Fruit fly (Drosophila melanogaster): Measurements from ENCODE around the gene CG12659.

The CG12659 gene

DNA sequence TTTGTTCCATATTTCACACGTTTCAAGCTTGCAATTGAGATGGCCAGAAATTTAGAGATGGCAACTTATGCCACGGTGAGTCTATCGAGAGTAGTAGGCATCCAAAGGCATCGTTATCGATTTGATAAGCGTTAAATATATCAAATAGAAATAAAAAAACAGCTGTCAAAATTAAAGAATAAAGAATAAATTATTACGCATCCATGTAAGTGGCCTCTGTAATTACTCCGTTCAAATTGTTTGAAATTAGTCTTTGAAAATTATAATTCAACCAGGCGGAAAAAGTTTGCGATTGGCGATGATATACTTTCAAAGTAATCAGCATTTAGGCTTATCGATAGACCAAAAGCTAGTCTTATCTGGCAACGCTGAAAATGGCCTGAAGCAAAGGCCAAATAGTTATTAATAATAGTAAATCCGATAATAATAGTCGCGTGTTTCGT, at the start of gene CG12659, which contains the start of gene Crag:
Gene CG12659 (minus strand): TSS at position 45 of the 443 bp plus-strand sequence.
Gene Crag (plus strand): TSS at position 347 of the 443 bp plus-strand sequence.
- peak; percentile 20 for TF ChIP-seq ovo (GFP tag; optimal IDR thresholded peaks at IDR 0.05)
- TF ChIP-seq cic (GFP tag; optimal IDR thresholded peaks at IDR 0.05): no peak
- TF ChIP-seq CG1620 (GFP tag; optimal IDR thresholded peaks at IDR 0.05): peak; percentile 10
- peak; percentile 60 for TF ChIP-seq toe (GFP tag; optimal IDR thresholded peaks at IDR 0.05)
- peak; percentile 19 for TF ChIP-seq Crg-1 (GFP tag; optimal IDR thresholded peaks at IDR 0.05)
- TF ChIP-seq bab1 (GFP tag; optimal IDR thresholded peaks at IDR 0.05): peak; percentile 9
- no peak for TF ChIP-seq Clk (GFP tag; optimal IDR thresholded peaks at IDR 0.05)
- peak; percentile 46 for TF ChIP-seq Mnt (GFP tag; optimal IDR thresholded peaks at IDR 0.05)
- peak; percentile 54 for TF ChIP-seq CG5204 (GFP tag; optimal IDR thresholded peaks at IDR 0.05)
- TF ChIP-seq kay (GFP tag; ENCODE audit: borderline replicate concordance): no peak

dm6 chrX:8640636-8641216, 49.2 kb upstream of the CG12659 start:
- TF ChIP-seq bab1 (GFP tag; optimal IDR thresholded peaks at IDR 0.05) (no peak), toe (GFP tag; optimal IDR thresholded peaks at IDR 0.05) (no peak), cic (GFP tag; optimal IDR thresholded peaks at IDR 0.05) (no peak), Crg-1 (GFP tag; optimal IDR thresholded peaks at IDR 0.05) (no peak)

DNA sequence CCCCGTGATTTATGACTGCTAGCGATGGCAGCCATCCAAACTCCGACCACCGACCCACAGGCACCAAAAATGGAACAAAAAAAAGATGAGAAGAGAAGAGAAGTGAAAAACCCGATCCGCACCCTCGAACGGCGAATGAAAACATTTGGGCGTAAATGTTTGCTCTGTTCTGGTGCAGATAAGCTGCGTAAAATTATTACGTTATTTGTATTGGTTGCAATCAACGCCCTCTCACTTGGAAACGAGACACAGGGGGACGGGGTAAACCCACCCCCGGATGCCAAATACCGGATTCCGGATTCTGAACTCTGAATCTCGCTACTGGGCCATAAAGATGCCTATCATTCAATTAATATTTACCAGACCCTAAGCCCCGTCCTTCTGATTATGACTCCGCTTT, 45.5 kb upstream of the CG12659 start:
- TF ChIP-seq CG33017 (tag; optimal IDR thresholded peaks at IDR 0.05) (no peak), tj (GFP tag; optimal IDR thresholded peaks at IDR 0.05) (no peak), kay (GFP tag; ENCODE audit: borderline replicate concordance) (no peak), pad (GFP tag; optimal IDR thresholded peaks at IDR 0.05) (no peak), toe (GFP tag; optimal IDR thresholded peaks at IDR 0.05) (no peak), Clk (GFP tag; optimal IDR thresholded peaks at IDR 0.05) (no peak), ovo (GFP tag; optimal IDR thresholded peaks at IDR 0.05) (no peak), CG5204 (GFP tag; optimal IDR thresholded peaks at IDR 0.05) (no peak), CG1620 (GFP tag; optimal IDR thresholded peaks at IDR 0.05) (no peak), CG7045 (GFP tag; optimal IDR thresholded peaks at IDR 0.05) (no peak)

dm6 chrX:8636114-8636929, 44.8 kb upstream of the CG12659 start:
- TF ChIP-seq toe (GFP tag; optimal IDR thresholded peaks at IDR 0.05) (no peak), CG1620 (GFP tag; optimal IDR thresholded peaks at IDR 0.05) (no peak), Hr96 (GFP tag; optimal IDR thresholded peaks at IDR 0.05) (no peak), Crg-1 (GFP tag; optimal IDR thresholded peaks at IDR 0.05) (no peak), CG7101 (tag; optimal IDR thresholded peaks at IDR 0.05) (no peak), pad (GFP tag; optimal IDR thresholded peaks at IDR 0.05) (no peak), CG11617 (GFP tag; optimal IDR thresholded peaks at IDR 0.05) (no peak), ovo (GFP tag; optimal IDR thresholded peaks at IDR 0.05) (no peak), Mnt (GFP tag; optimal IDR thresholded peaks at IDR 0.05) (no peak), CG33017 (tag; optimal IDR thresholded peaks at IDR 0.05) (no peak), bab1 (GFP tag; optimal IDR thresholded peaks at IDR 0.05) (no peak), tj (GFP tag; optimal IDR thresholded peaks at IDR 0.05) (no peak), Clk (GFP tag; optimal IDR thresholded peaks at IDR 0.05) (no peak), CG12768 (GFP tag; optimal IDR thresholded peaks at IDR 0.05) (no peak), cic (GFP tag; optimal IDR thresholded peaks at IDR 0.05) (no peak)

- no peak for TF ChIP-seq pad (GFP tag; optimal IDR thresholded peaks at IDR 0.05)
- no peak for TF ChIP-seq CG5204 (GFP tag; optimal IDR thresholded peaks at IDR 0.05)
- TF ChIP-seq Clk (GFP tag; optimal IDR thresholded peaks at IDR 0.05): no peak
- TF ChIP-seq Mnt (GFP tag; optimal IDR thresholded peaks at IDR 0.05): no peak
- TF ChIP-seq Crg-1 (GFP tag; optimal IDR thresholded peaks at IDR 0.05): no peak
- no peak for TF ChIP-seq CG14711 (tag; optimal IDR thresholded peaks at IDR 0.05)
- TF ChIP-seq cic (GFP tag; optimal IDR thresholded peaks at IDR 0.05): no peak
- no peak for TF ChIP-seq CG1620 (GFP tag; optimal IDR thresholded peaks at IDR 0.05)
- TF ChIP-seq ovo (GFP tag; optimal IDR thresholded peaks at IDR 0.05): no peak
- no peak for TF ChIP-seq CG33017 (tag; optimal IDR thresholded peaks at IDR 0.05)
- TF ChIP-seq kay (GFP tag; ENCODE audit: borderline replicate concordance): no peak
- TF ChIP-seq cnc (optimal IDR thresholded peaks at IDR 0.05): no peak
- TF ChIP-seq tj (GFP tag; optimal IDR thresholded peaks at IDR 0.05): no peak
- no peak for TF ChIP-seq CG7101 (tag; optimal IDR thresholded peaks at IDR 0.05)
- TF ChIP-seq toe (GFP tag; optimal IDR thresholded peaks at IDR 0.05): no peak
Observed at dm6 chrX:8634789-8635188, 43.3 kb upstream of the CG12659 start.

dm6 chrX:8627171-8627570, 35.6 kb upstream of the CG12659 start:
- TF ChIP-seq CG12768 (GFP tag; optimal IDR thresholded peaks at IDR 0.05) (no peak), CG7101 (tag; optimal IDR thresholded peaks at IDR 0.05) (no peak), tj (GFP tag; optimal IDR thresholded peaks at IDR 0.05) (no peak), Mnt (GFP tag; optimal IDR thresholded peaks at IDR 0.05) (no peak), CG1620 (GFP tag; optimal IDR thresholded peaks at IDR 0.05) (no peak), bab1 (GFP tag; optimal IDR thresholded peaks at IDR 0.05) (no peak), CG7045 (GFP tag; optimal IDR thresholded peaks at IDR 0.05) (no peak), cnc (optimal IDR thresholded peaks at IDR 0.05) (no peak), CG33017 (tag; optimal IDR thresholded peaks at IDR 0.05) (no peak), CG14711 (tag; optimal IDR thresholded peaks at IDR 0.05) (no peak), Crg-1 (GFP tag; optimal IDR thresholded peaks at IDR 0.05) (no peak), pad (GFP tag; optimal IDR thresholded peaks at IDR 0.05) (no peak), Clk (GFP tag; optimal IDR thresholded peaks at IDR 0.05) (no peak), toe (GFP tag; optimal IDR thresholded peaks at IDR 0.05) (no peak), CG5204 (GFP tag; optimal IDR thresholded peaks at IDR 0.05) (no peak), Hr96 (GFP tag; optimal IDR thresholded peaks at IDR 0.05) (no peak)
